Worm (Caenorhabditis elegans) whole organism, L4 larva: ENCODE results near the gene glt-5.

Experiments
- aly-2 ChIP-seq: sonication (generic microtip); optimal IDR thresholded peaks from 2 replicates; lab custom pipeline; 2018; ENCODE audit warnings: missing biosample characterization, missing genetic modification characterization
- ces-1 ChIP-seq: fragments of 150-350 bp; sonication (generic microtip); optimal IDR thresholded peaks from 4 replicates; lab custom pipeline; 2014; ENCODE audit warnings: missing biosample characterization, missing genetic modification reagents, missing genetic modification characterization
- snpc-1.2 ChIP-seq: fragments of 200-800 bp; sonication (Bioruptor generic); IDR thresholded peaks from 2 replicates; pipeline ENCODE4 v1.3.6; 2022; ENCODE audit warnings: missing genetic modification reagents, missing genetic modification characterization, missing compliant biosample characterization

ce11 chrII:9746069-9746468, 37.4 kb upstream of the glt-5 start, which contains the start of the genes Y53C12B.1 and nos-3:
- TF ChIP-seq snpc-1.2 (GFP tag; lab: Robert Waterston, UW), result no peak
- no peak for TF ChIP-seq aly-2 (tag; lab: Kevin White, UChicago)
- TF ChIP-seq ces-1 (GFP tag; lab: Kevin White, UChicago), result no peak
